Fruit fly (Drosophila melanogaster) whole organism, embryonic: ENCODE results near the gene CG31381.

Experiments used
- Ada2b ChIP-seq: fragments of 200-800 bp; sonication (Bioruptor generic); IDR thresholded peaks from 2 replicates; pipeline ENCODE4 v1.3.6; 2022; ENCODE audit warnings: missing biosample characterization, missing genetic modification characterization
- Asciz ChIP-seq: fragments of 200-800 bp; sonication (Bioruptor generic); optimal IDR thresholded peaks from 2 replicates; lab custom pipeline; 2017; ENCODE audit warnings: missing biosample characterization, mild to moderate bottlenecking, missing genetic modification characterization, missing genetic modification reagents
- Bdp1 ChIP-seq: fragments of 200-800 bp; sonication (Bioruptor generic); optimal IDR thresholded peaks from 3 replicates; lab custom pipeline; 2016; ENCODE audit warnings: missing biosample characterization, missing genetic modification characterization
- CG12104 ChIP-seq: fragments of 200-800 bp; sonication (Bioruptor generic); optimal IDR thresholded peaks from 3 replicates; lab custom pipeline; 2016; ENCODE audit warnings: missing biosample characterization, missing genetic modification characterization
- CG12391 ChIP-seq: fragments of 200-800 bp; sonication (Bioruptor generic); optimal IDR thresholded peaks from 3 replicates; lab custom pipeline; 2018; ENCODE audit warnings: missing biosample characterization, mild to moderate bottlenecking, missing genetic modification characterization, moderate library complexity
- CG13123 ChIP-seq: fragments of 200-800 bp; sonication (Bioruptor generic); optimal IDR thresholded peaks from 2 replicates; lab custom pipeline; 2016; ENCODE audit warnings: missing biosample characterization, missing genetic modification characterization
- CG14050 ChIP-seq: fragments of 200-800 bp; sonication (Bioruptor generic); IDR thresholded peaks from 3 replicates; pipeline ENCODE4 v1.3.6; 2022; ENCODE audit warnings: missing biosample characterization, missing genetic modification characterization
- CG14441 ChIP-seq: fragments of 200-800 bp; sonication (Bioruptor generic); IDR thresholded peaks from 2 replicates; pipeline ENCODE4 v1.3.6; 2022; ENCODE audit warnings: missing biosample characterization, missing genetic modification characterization
- CG15601 ChIP-seq: fragments of 200-800 bp; sonication (Bioruptor generic); optimal IDR thresholded peaks from 3 replicates; lab custom pipeline; 2019; ENCODE audit warnings: missing biosample characterization, mild to moderate bottlenecking, missing genetic modification characterization, moderate library complexity
- CG1603 ChIP-seq: fragments of 200-800 bp; sonication (Bioruptor generic); optimal IDR thresholded peaks from 2 replicates; lab custom pipeline; 2019; ENCODE audit warnings: missing biosample characterization, mild to moderate bottlenecking, missing genetic modification characterization, moderate library complexity
- CG2712 ChIP-seq: fragments of 200-800 bp; optimal IDR thresholded peaks from 3 replicates; lab custom pipeline; 2019; ENCODE audit warnings: missing biosample characterization, mild to moderate bottlenecking, missing genetic modification characterization, moderate library complexity
- CG30020 ChIP-seq: fragments of 200-800 bp; optimal IDR thresholded peaks from 2 replicates; lab custom pipeline; 2019; ENCODE audit warnings: missing biosample characterization, mild to moderate bottlenecking, missing genetic modification characterization, moderate library complexity
- CG31388 ChIP-seq: fragments of 200-800 bp; sonication (Bioruptor generic); optimal IDR thresholded peaks from 2 replicates; lab custom pipeline; 2016; ENCODE audit warnings: missing biosample characterization, missing genetic modification characterization
- CG31441 ChIP-seq: fragments of 200-800 bp; sonication (Bioruptor generic); IDR thresholded peaks from 2 replicates; pipeline ENCODE4 v1.3.6; 2022; ENCODE audit warnings: missing biosample characterization, missing genetic modification characterization
- CG3163 ChIP-seq: fragments of 200-800 bp; sonication (Bioruptor generic); optimal IDR thresholded peaks from 3 replicates; lab custom pipeline; 2016; ENCODE audit warnings: missing biosample characterization, missing genetic modification characterization
- CG3726 ChIP-seq: fragments of 200-800 bp; sonication (Bioruptor generic); IDR thresholded peaks from 3 replicates; pipeline ENCODE4, ENCODE4 v1.3.6; 2022; ENCODE audit warnings: missing biosample characterization, missing genetic modification characterization
- CG3995 ChIP-seq: fragments of 200-800 bp; sonication (Bioruptor generic); optimal IDR thresholded peaks from 3 replicates; lab custom pipeline; 2016; ENCODE audit warnings: missing biosample characterization, missing genetic modification characterization
- CTCF ChIP-seq: fragments of 200-800 bp; sonication (Bioruptor generic); optimal IDR thresholded peaks from 2 replicates; lab custom pipeline; 2017; ENCODE audit warnings: missing biosample characterization, mild to moderate bottlenecking, missing genetic modification characterization, moderate library complexity
- CoRest ChIP-seq: fragments of 200-800 bp; sonication (Bioruptor generic); optimal IDR thresholded peaks from 3 replicates; lab custom pipeline; 2018; ENCODE audit warnings: missing biosample characterization, mild to moderate bottlenecking, missing genetic modification characterization, moderate library complexity
- Ets65A ChIP-seq: fragments of 200-800 bp; sonication (Bioruptor generic); peaks from one replicate; lab custom pipeline; 2016; ENCODE audit warnings: missing biosample characterization, missing genetic modification characterization
- Gug ChIP-seq: fragments of 200-800 bp; sonication (Bioruptor generic); IDR thresholded peaks from 4 replicates; pipeline ENCODE4 v1.3.6; 2022; ENCODE audit warnings: missing biosample characterization, missing genetic modification characterization
- HLH3B ChIP-seq: fragments of 200-800 bp; sonication (Bioruptor generic); IDR thresholded peaks from 2 replicates; pipeline ENCODE4 v1.3.6; 2022; ENCODE audit warnings: missing biosample characterization, missing genetic modification characterization
- HLH54F ChIP-seq: fragments of 200-800 bp; sonication (Bioruptor generic); optimal IDR thresholded peaks from 3 replicates; lab custom pipeline; 2016; ENCODE audit warnings: missing biosample characterization, missing genetic modification characterization
- HmgZ ChIP-seq: fragments of 200-800 bp; sonication (Bioruptor generic); optimal IDR thresholded peaks from 2 replicates; lab custom pipeline; 2018; ENCODE audit warnings: missing biosample characterization, mild to moderate bottlenecking, missing genetic modification characterization
- Med ChIP-seq: fragments of 200-800 bp; sonication (Bioruptor generic); peaks from one replicate; lab custom pipeline; 2016; ENCODE audit warnings: missing biosample characterization, missing genetic modification characterization, mild to moderate bottlenecking, inconsistent platforms, moderate library complexity
- NFAT ChIP-seq: fragments of 200-800 bp; sonication (Bioruptor generic); IDR thresholded peaks from 2 replicates; pipeline ENCODE4 v1.3.6; 2022; ENCODE audit warnings: missing biosample characterization, missing genetic modification characterization
- Sox102F ChIP-seq: fragments of 200-800 bp; sonication (Bioruptor generic); optimal IDR thresholded peaks from 2 replicates; lab custom pipeline; 2018; ENCODE audit warnings: missing biosample characterization, mild to moderate bottlenecking, missing genetic modification characterization, moderate library complexity
- Taf1 ChIP-seq: fragments of 200-800 bp; sonication (Bioruptor generic); IDR thresholded peaks from 2 replicates; pipeline ENCODE4 v1.3.6; 2022; ENCODE audit warnings: missing biosample characterization, missing genetic modification characterization
- amos ChIP-seq: fragments of 200-800 bp; sonication (Bioruptor generic); IDR thresholded peaks from 2 replicates; pipeline ENCODE4 v1.3.6; 2022; ENCODE audit warnings: missing biosample characterization, missing genetic modification characterization; ENCODE audit not compliant: partially characterized antibody
- ase ChIP-seq: fragments of 200-800 bp; sonication (Bioruptor generic); IDR thresholded peaks from 3 replicates; pipeline ENCODE4 v1.3.6; 2022; ENCODE audit warnings: missing biosample characterization, missing genetic modification characterization
- ato ChIP-seq: fragments of 200-800 bp; sonication (Bioruptor generic); IDR thresholded peaks from 2 replicates; pipeline ENCODE4 v1.3.6; 2022; ENCODE audit warnings: missing biosample characterization, missing genetic modification characterization; ENCODE audit not compliant: partially characterized antibody
- br ChIP-seq: fragments of >200 bp; optimal IDR thresholded peaks from 2 replicates; lab custom pipeline; 2017
- bsh ChIP-seq, 2 experiments: fragments of 200-800 bp; sonication (Bioruptor generic); optimal IDR thresholded peaks; 2 replicates each; lab custom pipeline; 2017 to 2018; ENCODE audit warnings: mild to moderate bottlenecking in 2 of 2, missing biosample characterization in 2 of 2, missing genetic modification characterization in 2 of 2, moderate library complexity in 1 of 2
- cad ChIP-seq: fragments of >200 bp; optimal IDR thresholded peaks from 2 replicates; lab custom pipeline; 2017; ENCODE audit warnings: missing biosample characterization, missing genetic modification characterization
- crc ChIP-seq: fragments of 200-800 bp; sonication (Bioruptor generic); optimal IDR thresholded peaks from 2 replicates; lab custom pipeline; 2016; ENCODE audit warnings: missing biosample characterization, missing genetic modification characterization
- dysf ChIP-seq: fragments of 200-800 bp; sonication (Bioruptor generic); IDR thresholded peaks from 3 replicates; pipeline ENCODE4 v1.3.6; 2022; ENCODE audit warnings: missing biosample characterization, missing genetic modification characterization
- fu2 ChIP-seq: fragments of 200-800 bp; sonication (Bioruptor generic); optimal IDR thresholded peaks from 2 replicates; lab custom pipeline; 2016; ENCODE audit warnings: missing biosample characterization, missing genetic modification characterization
- gcm2 ChIP-seq: fragments of 200-800 bp; sonication (Bioruptor generic); optimal IDR thresholded peaks from 2 replicates; lab custom pipeline; 2016; ENCODE audit warnings: missing biosample characterization, missing genetic modification characterization
- grau ChIP-seq: fragments of 200-800 bp; optimal IDR thresholded peaks from 3 replicates; lab custom pipeline; 2019; ENCODE audit warnings: missing biosample characterization, mild to moderate bottlenecking, missing genetic modification characterization, moderate library complexity
- gsb-n ChIP-seq: fragments of 200-800 bp; sonication (Bioruptor generic); optimal IDR thresholded peaks from 3 replicates; lab custom pipeline; 2018; ENCODE audit warnings: missing biosample characterization, mild to moderate bottlenecking, missing genetic modification characterization
- kah ChIP-seq: fragments of 200-800 bp; sonication (Bioruptor generic); optimal IDR thresholded peaks from 2 replicates; lab custom pipeline; 2018; ENCODE audit warnings: missing biosample characterization, mild to moderate bottlenecking, missing genetic modification characterization
- lmd ChIP-seq: fragments of 200-800 bp; sonication (Bioruptor generic); IDR thresholded peaks from 2 replicates; pipeline ENCODE4 v1.3.6; 2022; ENCODE audit warnings: missing biosample characterization, missing genetic modification characterization
- nmo ChIP-seq: fragments of 200-800 bp; sonication (Bioruptor generic); optimal IDR thresholded peaks from 2 replicates; lab custom pipeline; 2018; ENCODE audit warnings: missing biosample characterization, mild to moderate bottlenecking, missing genetic modification characterization, moderate library complexity
- nom ChIP-seq: fragments of 200-800 bp; sonication (Bioruptor generic); optimal IDR thresholded peaks from 2 replicates; lab custom pipeline; 2017; ENCODE audit warnings: missing biosample characterization, missing genetic modification characterization, mild to moderate bottlenecking, moderate library complexity, missing genetic modification reagents
- p53 ChIP-seq: fragments of 200-800 bp; sonication (Bioruptor generic); optimal IDR thresholded peaks from 2 replicates; lab custom pipeline; 2016; ENCODE audit warnings: missing biosample characterization, missing genetic modification characterization
- phol ChIP-seq: fragments of 200-800 bp; sonication (Bioruptor generic); optimal IDR thresholded peaks from 3 replicates; lab custom pipeline; 2018; ENCODE audit warnings: missing biosample characterization, mild to moderate bottlenecking, missing genetic modification characterization, moderate library complexity
- run ChIP-seq: fragments of 200-800 bp; sonication (Bioruptor generic); optimal IDR thresholded peaks from 3 replicates; lab custom pipeline; 2018; ENCODE audit warnings: missing biosample characterization, mild to moderate bottlenecking, missing genetic modification characterization
- sisA ChIP-seq: fragments of 200-800 bp; sonication (Bioruptor generic); IDR thresholded peaks from 2 replicates; pipeline ENCODE4 v1.3.6; 2022; ENCODE audit warnings: missing biosample characterization, missing genetic modification characterization
- slbo ChIP-seq: fragments of 200-800 bp; sonication (Bioruptor generic); IDR thresholded peaks from 2 replicates; pipeline ENCODE4 v1.3.6; 2022; ENCODE audit warnings: missing biosample characterization, missing genetic modification characterization
- sna ChIP-seq: fragments of 200-800 bp; sonication (Bioruptor generic); IDR thresholded peaks from 2 replicates; pipeline ENCODE4 v1.3.6; 2022; ENCODE audit warnings: missing biosample characterization, missing genetic modification characterization; ENCODE audit not compliant: partially characterized antibody
- tgo ChIP-seq: fragments of 200-800 bp; sonication (Bioruptor generic); IDR thresholded peaks from 3 replicates; pipeline ENCODE4 v1.3.6; 2022; ENCODE audit warnings: missing biosample characterization, missing genetic modification characterization
- trem ChIP-seq: fragments of 200-800 bp; optimal IDR thresholded peaks from 3 replicates; lab custom pipeline; 2019; ENCODE audit warnings: missing biosample characterization, mild to moderate bottlenecking, missing genetic modification characterization, moderate library complexity
- wek ChIP-seq: fragments of 200-800 bp; sonication (Bioruptor generic); optimal IDR thresholded peaks from 3 replicates; lab custom pipeline; 2018; ENCODE audit warnings: missing biosample characterization, mild to moderate bottlenecking, missing genetic modification characterization, moderate library complexity

The CG31381 gene

dm6 chr3R:24890217-24890616 is 13.4 kb downstream of the CG31381 start:
- TF ChIP-seq HLH54F (GFP tag; lab: Kevin White, UChicago), result no peak
- TF ChIP-seq CG13123 (GFP tag; lab: Kevin White, UChicago), result no peak
- no peak for TF ChIP-seq HLH3B
- TF ChIP-seq CG3163 (GFP tag; lab: Kevin White, UChicago), result no peak
- TF ChIP-seq Taf1 (GFP tag; lab: Robert Waterston, UW), result no peak
- TF ChIP-seq run (tag; lab: Kevin White, UChicago), result no peak
- TF ChIP-seq wek (GFP tag; lab: Kevin White, UChicago), result no peak
- TF ChIP-seq CG3995 (GFP tag; lab: Kevin White, UChicago), result no peak
- no peak for TF ChIP-seq NFAT
- TF ChIP-seq gcm2, result no peak
- no peak for TF ChIP-seq CG30020 (tag; lab: Kevin White, UChicago)
- no peak for TF ChIP-seq Gug (GFP tag; lab: Robert Waterston, UW)
- no peak for TF ChIP-seq kah
- no peak for TF ChIP-seq ase
- no peak for TF ChIP-seq ato

DNA sequence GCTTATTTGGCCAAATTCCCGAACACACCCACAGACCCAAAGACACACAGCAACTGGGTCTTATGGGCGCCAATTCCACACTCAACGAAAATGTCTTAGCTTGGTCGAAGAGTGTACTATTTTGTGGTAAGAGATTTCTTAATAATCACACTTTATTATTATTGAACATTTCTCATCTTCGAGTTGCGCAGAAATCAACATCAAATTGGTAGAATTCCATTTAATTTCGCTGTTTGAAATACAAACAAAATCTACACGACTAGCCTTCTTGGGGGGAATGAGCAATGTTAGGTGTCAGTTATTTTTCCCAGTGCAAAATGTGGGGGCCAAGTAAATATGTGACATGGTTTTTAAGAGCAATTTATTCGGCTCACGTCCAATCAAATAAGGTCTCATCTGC is 14.1 kb downstream of the CG31381 start:
- TF ChIP-seq CG14441 (GFP tag; lab: Robert Waterston, UW), result no peak
- no peak for TF ChIP-seq CG31388 (GFP tag; lab: Kevin White, UChicago)
- TF ChIP-seq CoRest, result peak; percentile 3
- no peak for TF ChIP-seq Asciz (GFP tag; lab: Kevin White, UChicago)
- TF ChIP-seq Bdp1 (GFP tag; lab: Kevin White, UChicago), result no peak
- peak; percentile 33 for TF ChIP-seq CG1603 (tag; lab: Kevin White, UChicago)
- TF ChIP-seq CG12104, result no peak
- no peak for TF ChIP-seq CG14050 (GFP tag; lab: Robert Waterston, UW)
- peak; percentile 18 for TF ChIP-seq CG2712 (tag; lab: Kevin White, UChicago)
- TF ChIP-seq phol (tag; lab: Kevin White, UChicago), result peak; percentile 14
- TF ChIP-seq crc (GFP tag; lab: Kevin White, UChicago), result no peak
- peak; percentile 32 for TF ChIP-seq grau
- TF ChIP-seq sna (GFP tag; lab: Robert Waterston, UW), result no peak
- peak; percentile 75 for TF ChIP-seq Med
- no peak for TF ChIP-seq slbo
- TF ChIP-seq CG3726 (GFP tag; lab: Robert Waterston, UW), result no peak
- no peak for TF ChIP-seq CG3995 (GFP tag; lab: Kevin White, UChicago)
- no peak for TF ChIP-seq p53 (GFP tag; lab: Kevin White, UChicago)
- no peak for TF ChIP-seq CTCF (GFP tag; lab: Kevin White, UChicago)
- no peak for TF ChIP-seq CG15601 (tag; lab: Kevin White, UChicago)
- peak; percentile 88 for TF ChIP-seq Ets65A (GFP tag; lab: Kevin White, UChicago)
- no peak for TF ChIP-seq nom (GFP tag; lab: Kevin White, UChicago)
- TF ChIP-seq sisA, result no peak
- no peak for TF ChIP-seq fu2
- TF ChIP-seq trem (tag; lab: Kevin White, UChicago), result no peak
- peak; percentile 26; the same call in 1 of the 3 replicates for TF ChIP-seq tgo (GFP tag; lab: Robert Waterston, UW)
- TF ChIP-seq amos (GFP tag; lab: Robert Waterston, UW), result no peak
- TF ChIP-seq bsh (GFP tag; optimal IDR thresholded peaks at IDR 0.05; lab: Kevin White, UChicago), result peak in 1 of 2 experiments; percentile 10
- TF ChIP-seq HmgZ, result no peak
- no peak for TF ChIP-seq br
- no peak for TF ChIP-seq run (tag; lab: Kevin White, UChicago)
- TF ChIP-seq dysf, result 0 out of 3 replicates have a peak, but pooled peaks have one; percentile 38
- TF ChIP-seq nmo (GFP tag; lab: Kevin White, UChicago), result peak; percentile 15
- TF ChIP-seq CG31441, result no peak
- TF ChIP-seq lmd (GFP tag; lab: Robert Waterston, UW), result no peak
- peak; percentile 24 for TF ChIP-seq Sox102F (GFP tag; lab: Kevin White, UChicago)
- TF ChIP-seq cad (GFP tag; lab: Kevin White, UChicago), result no peak
- TF ChIP-seq gsb-n (tag; lab: Kevin White, UChicago), result no peak
- TF ChIP-seq CG12391, result peak; percentile 3
- 0 out of 2 replicates have a peak, but pooled peaks have one; percentile 12 for TF ChIP-seq Ada2b (GFP tag; lab: Robert Waterston, UW)
